Worm (Caenorhabditis elegans): ENCODE results near the gene ran-5.

The ran-5 gene

DNA sequence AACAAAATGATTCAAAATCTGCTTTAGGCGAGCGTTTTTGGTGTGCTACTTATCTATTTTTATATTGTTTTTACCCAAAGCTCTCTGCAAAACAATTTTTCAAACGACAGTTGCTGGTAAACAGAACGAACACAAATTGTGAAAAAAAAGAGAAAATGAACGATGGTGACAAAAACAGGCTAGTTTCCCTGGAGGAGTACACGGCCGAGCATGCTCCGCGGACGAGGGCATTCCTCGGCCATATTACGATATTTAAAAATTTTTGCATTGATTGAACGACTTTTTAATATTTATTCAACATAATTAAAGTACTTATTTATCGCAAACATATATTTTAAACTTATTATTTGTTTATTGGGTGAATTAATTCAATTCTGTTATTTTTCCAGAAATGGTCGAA is 49.5 kb downstream of the ran-5 start, which contains the start of the genes tpp-2 and rbbp-5:
Gene tpp-2, minus strand, starts transcription at position 157 of the 400 bp plus-strand sequence.
Gene rbbp-5, plus strand, starts transcription at position 390 of the 400 bp plus-strand sequence.
- TF ChIP-seq nhr-90 (tag; optimal IDR thresholded peaks at IDR 0.05; ENCODE audit: poor library complexity) (peak; percentile 73), elt-3 (tag; optimal IDR thresholded peaks at IDR 0.05) (peak in 1 of 6 experiments; percentile 0), vab-15 (tag; optimal IDR thresholded peaks at IDR 0.05) (no peak), ztf-4 (tag; optimal IDR thresholded peaks at IDR 0.05) (no peak), lir-3 (tag; optimal IDR thresholded peaks at IDR 0.05; ENCODE audit: poor library complexity) (peak; percentile 89), blmp-1 (tag; optimal IDR thresholded peaks at IDR 0.05) (peak; percentile 56), rnt-1 (tag; optimal IDR thresholded peaks at IDR 0.05) (peak; percentile 94), elt-2 (tag; optimal IDR thresholded peaks at IDR 0.05) (no peak), egl-13 (tag; optimal IDR thresholded peaks at IDR 0.05) (peak; percentile 42), snu-23 (GFP tag; optimal IDR thresholded peaks at IDR 0.05) (peak; percentile 74), ztf-11 (tag; optimal IDR thresholded peaks at IDR 0.05) (peak in 1 of 2 experiments; percentile 82), fkh-8 (tag; optimal IDR thresholded peaks at IDR 0.05) (peak; percentile 53), F16B12.6 (tag; optimal IDR thresholded peaks at IDR 0.05) (no peak), nhr-11 (tag; optimal IDR thresholded peaks at IDR 0.05) (no peak), jun-1 (tag; optimal IDR thresholded peaks at IDR 0.05) (no peak), ceh-90 (tag; optimal IDR thresholded peaks at IDR 0.05) (peak; percentile 80), pqm-1 (tag; optimal IDR thresholded peaks at IDR 0.05) (no peak), efl-1 (optimal IDR thresholded peaks at IDR 0.05) (peak; percentile 70 to 75), efl-1 (GFP tag; optimal IDR thresholded peaks at IDR 0.05 in 1 of 2) (peak; percentile 71 to 96), sox-4 (tag; optimal IDR thresholded peaks at IDR 0.05) (no peak), mdl-1 (tag; optimal IDR thresholded peaks at IDR 0.05) (no peak), efl-3 (GFP tag; optimal IDR thresholded peaks at IDR 0.05) (no peak), aha-1 (tag; optimal IDR thresholded peaks at IDR 0.05) (no peak), pax-3 (tag; optimal IDR thresholded peaks at IDR 0.05) (peak; percentile 45), sptf-1 (tag; optimal IDR thresholded peaks at IDR 0.05) (no peak), nhr-28 (tag; optimal IDR thresholded peaks at IDR 0.05) (no peak), xbp-1 (tag; optimal IDR thresholded peaks at IDR 0.05) (peak; percentile 66), lin-13 (GFP tag; optimal IDR thresholded peaks at IDR 0.05) (peak; percentile 21), egl-27 (tag; optimal IDR thresholded peaks at IDR 0.05) (no peak), ces-1 (GFP tag; optimal IDR thresholded peaks at IDR 0.05) (no peak), tbx-2 (tag; optimal IDR thresholded peaks at IDR 0.05) (no peak), nhr-19 (GFP tag; conservative IDR thresholded peaks at IDR 0.05) (peak; percentile 59), lin-39 (tag; optimal IDR thresholded peaks at IDR 0.05) (no peak), nhr-12 (tag; optimal IDR thresholded peaks at IDR 0.05) (no peak), lin-35 (GFP tag; optimal IDR thresholded peaks at IDR 0.05) (peak; percentile 60 to 71), ceh-63 (GFP tag; optimal IDR thresholded peaks at IDR 0.05) (no peak), lin-14 (GFP tag; optimal IDR thresholded peaks at IDR 0.05) (peak; percentile 76), alr-1 (tag; optimal IDR thresholded peaks at IDR 0.05; ENCODE audit: borderline replicate concordance) (no peak), ets-5 (GFP tag; IDR thresholded peaks at IDR 0.05) (no peak), grh-1 (GFP tag; IDR thresholded peaks at IDR 0.05) (no peak), ceh-88 (GFP tag; IDR thresholded peaks at IDR 0.05) (no peak), dsc-1 (tag; optimal IDR thresholded peaks at IDR 0.05) (peak; percentile 74), Y116A8C.19 (tag; optimal IDR thresholded peaks at IDR 0.05; ENCODE audit: borderline replicate concordance) (no peak), ceh-8 (GFP tag; optimal IDR thresholded peaks at IDR 0.05) (no peak), aly-2 (tag; optimal IDR thresholded peaks at IDR 0.05) (no peak), isw-1 (GFP tag; IDR thresholded peaks at IDR 0.05) (no peak; the same call in 1 of the 2 replicates), pag-3 (tag; optimal IDR thresholded peaks at IDR 0.05; ENCODE audit: borderline replicate concordance, insufficient read depth) (no peak), fkh-4 (tag; optimal IDR thresholded peaks at IDR 0.05; ENCODE audit: borderline replicate concordance) (peak; percentile 66), hpl-2 (GFP tag; optimal IDR thresholded peaks at IDR 0.05) (no peak), swsn-7 (tag; optimal IDR thresholded peaks at IDR 0.05) (peak; percentile 60), lin-15B (tag; optimal IDR thresholded peaks at IDR 0.05) (peak; percentile 6), lsy-2 (tag; optimal IDR thresholded peaks at IDR 0.05) (peak; percentile 63 to 73), ama-1 (optimal IDR thresholded peaks at IDR 0.05) (no peak)
